Worm (Caenorhabditis elegans): ENCODE measurements around the gene pals-21.

DNA sequence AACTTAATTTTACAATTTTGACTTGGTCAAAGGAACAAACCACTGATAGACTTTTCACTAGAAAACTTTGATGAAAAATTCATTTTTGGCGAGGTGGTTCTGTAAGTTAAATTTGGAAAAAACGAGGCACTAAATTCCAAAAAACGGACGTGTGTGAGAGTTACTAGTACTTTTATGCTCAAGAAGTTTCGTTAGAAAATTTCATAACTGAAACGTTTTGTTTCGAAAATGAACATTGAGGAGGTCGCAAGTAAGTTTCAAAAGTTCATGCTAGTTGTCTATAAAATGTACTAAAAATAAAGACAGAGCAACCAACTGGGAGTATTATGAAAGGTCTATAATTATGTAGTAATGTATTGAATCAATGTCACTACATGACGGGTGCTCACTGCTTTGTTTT, 11.3 kb upstream of the pals-21 start, which contains the start of gene pals-17:
- TF ChIP-seq flt-1 (GFP tag; IDR thresholded peaks at IDR 0.05) (no peak), tra-4 (tag; optimal IDR thresholded peaks at IDR 0.05) (no peak), ceh-36 (tag; optimal IDR thresholded peaks at IDR 0.05) (no peak), hmbx-1 (tag; optimal IDR thresholded peaks at IDR 0.05) (no peak), hmg-4 (GFP tag; optimal IDR thresholded peaks at IDR 0.05) (no peak), ama-1 (optimal IDR thresholded peaks at IDR 0.05) (no peak), F13C5.2 (tag; optimal IDR thresholded peaks at IDR 0.05) (no peak), B0310.2 (tag; optimal IDR thresholded peaks at IDR 0.05) (no peak), tbx-11 (GFP tag; IDR thresholded peaks at IDR 0.05) (no peak), hnd-1 (tag; optimal IDR thresholded peaks at IDR 0.05) (no peak)

Data from whole organism, early embryonic.